Fruit fly (Drosophila melanogaster) S2 (cell line): ENCODE data around the gene Epp.

Experiments
- CG8478 ChIP-seq: fragments of >200 bp; optimal IDR thresholded peaks from 2 replicates; lab custom pipeline; 2018
- CTCF ChIP-seq, 2 experiments: fragments of >200 bp; optimal IDR thresholded peaks; 2 replicates each; lab custom pipeline; 2018

Gene Epp

DNA sequence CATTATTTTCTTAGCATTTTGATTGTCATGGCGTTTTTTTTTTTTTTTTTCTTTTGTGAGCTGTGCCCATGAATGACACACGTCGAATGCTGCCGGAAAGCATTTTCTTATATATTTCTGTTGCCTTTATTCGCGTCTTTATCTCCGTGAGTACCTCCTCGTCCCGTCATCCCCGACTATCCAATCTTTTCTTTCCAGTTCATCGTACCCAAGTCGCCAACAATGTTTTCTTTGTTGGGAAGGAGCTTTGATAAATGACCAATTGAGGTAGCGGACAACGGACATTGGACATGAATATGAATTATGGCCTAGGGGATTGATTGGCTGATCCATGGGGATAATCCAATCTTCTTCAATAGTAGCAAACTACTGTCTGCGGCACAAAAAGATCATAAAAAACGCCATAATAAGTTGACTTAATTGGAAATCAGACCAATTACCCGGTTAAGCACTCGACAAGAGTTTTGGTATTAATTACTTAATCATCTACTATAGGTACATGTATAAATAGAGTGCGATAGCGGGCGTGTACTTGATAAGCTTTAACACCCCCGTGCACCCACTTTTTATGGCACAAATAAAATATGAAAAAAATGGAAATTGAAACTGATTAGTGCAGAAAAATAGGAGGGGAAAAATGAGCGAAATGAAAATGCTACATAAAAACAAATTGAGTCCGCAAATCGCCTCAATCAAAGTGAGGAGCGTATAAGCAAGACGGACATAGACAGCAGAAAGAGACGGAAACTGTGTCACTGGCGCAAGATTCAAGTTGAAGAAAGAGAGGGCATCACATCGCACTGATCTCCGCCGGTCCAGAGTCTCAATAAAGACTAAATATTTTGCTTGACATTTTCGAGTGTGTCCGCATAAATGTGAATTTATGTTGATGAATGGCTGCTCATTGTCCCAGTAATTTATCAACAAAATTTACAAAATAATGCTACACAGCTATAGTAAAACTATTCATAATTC is 23.5 kb upstream of the Epp start:
- TF ChIP-seq CTCF (optimal IDR thresholded peaks at IDR 0.05; lab: Kevin White, UChicago) (no peak), CG8478 (lab: Kevin White, UChicago) (no peak)

DNA sequence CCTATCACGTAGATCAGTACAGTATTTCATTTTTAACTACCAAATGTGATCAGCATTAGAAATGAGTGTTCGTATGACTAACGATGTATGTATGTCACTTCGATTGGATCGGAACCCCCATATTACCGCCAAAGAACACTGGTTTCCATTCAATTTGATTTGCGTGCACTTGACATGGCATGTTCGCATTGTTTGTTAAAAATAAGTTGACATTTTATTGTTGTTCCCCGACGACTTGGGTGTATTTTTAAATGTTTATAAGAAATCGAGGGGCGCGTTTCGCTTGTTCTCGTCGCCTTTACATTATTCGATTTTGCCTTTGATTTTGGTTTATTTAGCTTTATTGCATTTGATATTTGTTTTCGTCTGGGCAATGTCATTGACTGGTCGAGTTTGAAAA is 22.7 kb upstream of the Epp start:
- TF ChIP-seq CG8478 (lab: Kevin White, UChicago) (no peak), CTCF (optimal IDR thresholded peaks at IDR 0.05; lab: Kevin White, UChicago) (no peak)

DNA sequence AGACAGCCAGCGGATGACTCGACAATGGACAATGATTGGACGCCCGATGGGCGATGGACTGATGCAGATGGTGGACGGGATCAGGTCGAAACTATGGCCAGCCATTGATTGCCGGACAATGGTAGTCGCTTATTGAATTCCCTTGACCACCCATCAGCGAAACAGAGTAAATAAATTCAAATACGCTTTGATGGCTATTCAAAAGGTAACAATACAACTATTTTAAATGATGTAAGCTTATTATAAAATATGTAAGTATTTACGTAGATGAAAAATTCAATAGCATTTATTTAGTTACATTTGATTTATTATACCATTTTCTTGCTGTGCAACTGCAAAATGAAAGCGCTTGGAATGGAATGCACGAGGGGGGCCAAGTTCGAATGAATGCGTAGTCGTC is 21.9 kb upstream of the Epp start:
- TF ChIP-seq CTCF (optimal IDR thresholded peaks at IDR 0.05; lab: Kevin White, UChicago) (no peak), CG8478 (lab: Kevin White, UChicago) (no peak)

DNA sequence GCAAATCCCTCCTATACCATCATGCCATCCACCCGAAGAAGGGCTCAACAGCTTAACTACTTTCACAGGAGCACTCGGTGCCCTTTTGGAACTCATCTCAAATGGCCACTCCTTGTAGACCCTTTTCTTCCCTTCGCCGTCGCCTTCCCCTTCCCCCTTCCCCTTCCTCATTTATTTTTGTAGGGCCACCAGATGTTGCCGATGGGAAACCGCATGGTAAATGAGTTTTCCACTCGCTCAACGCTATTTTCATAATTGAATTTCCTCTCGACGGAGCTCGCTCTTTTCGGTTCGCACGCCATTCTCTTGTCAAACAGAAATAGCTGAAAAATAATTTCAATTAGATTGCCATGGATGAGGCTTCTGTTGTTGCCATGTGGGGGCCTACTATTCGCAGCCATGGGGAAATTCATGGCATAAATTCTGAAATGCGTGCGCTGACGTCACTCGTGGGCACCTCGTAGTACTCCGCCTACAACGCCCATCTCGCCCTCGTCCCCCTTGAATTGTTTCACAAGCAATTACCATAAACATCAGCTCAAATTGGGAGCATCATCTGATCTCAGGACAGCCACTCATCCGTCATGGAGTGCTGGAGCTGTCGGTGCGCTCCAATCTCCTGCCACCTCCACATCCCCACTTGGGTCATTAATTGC is 19.4 kb upstream of the Epp start:
- TF ChIP-seq CG8478 (lab: Kevin White, UChicago) (no peak), CTCF (optimal IDR thresholded peaks at IDR 0.05; lab: Kevin White, UChicago) (no peak)

DNA sequence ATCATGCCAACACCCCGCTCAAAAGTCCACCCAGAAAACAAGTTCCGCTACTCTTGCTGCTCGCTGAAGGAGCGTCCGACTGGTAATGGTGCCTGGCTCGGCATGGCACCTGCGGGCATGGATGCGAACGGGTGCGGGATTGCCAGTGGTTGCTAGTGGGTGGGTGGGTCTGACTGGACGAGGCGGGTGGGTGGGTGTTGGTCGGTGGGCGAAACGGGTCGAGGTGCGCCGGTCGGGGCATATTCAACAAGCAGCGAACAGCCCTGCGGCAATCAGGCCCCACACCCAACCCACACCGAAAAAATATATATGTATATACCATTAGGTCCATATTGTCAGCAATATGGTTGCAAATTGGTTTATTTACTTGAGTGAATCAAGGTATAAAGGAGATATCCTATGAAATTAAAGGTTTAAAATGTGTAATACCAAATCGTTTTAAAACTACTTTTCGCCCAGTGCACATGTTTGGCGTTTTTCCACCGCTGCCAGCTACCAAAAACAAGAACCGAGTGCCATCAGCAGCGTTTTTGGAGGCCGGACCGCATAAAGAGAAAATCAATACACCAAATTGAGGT is 18.0 kb upstream of the Epp start:
- TF ChIP-seq CG8478 (lab: Kevin White, UChicago) (no peak), CTCF (optimal IDR thresholded peaks at IDR 0.05; lab: Kevin White, UChicago) (no peak)

DNA sequence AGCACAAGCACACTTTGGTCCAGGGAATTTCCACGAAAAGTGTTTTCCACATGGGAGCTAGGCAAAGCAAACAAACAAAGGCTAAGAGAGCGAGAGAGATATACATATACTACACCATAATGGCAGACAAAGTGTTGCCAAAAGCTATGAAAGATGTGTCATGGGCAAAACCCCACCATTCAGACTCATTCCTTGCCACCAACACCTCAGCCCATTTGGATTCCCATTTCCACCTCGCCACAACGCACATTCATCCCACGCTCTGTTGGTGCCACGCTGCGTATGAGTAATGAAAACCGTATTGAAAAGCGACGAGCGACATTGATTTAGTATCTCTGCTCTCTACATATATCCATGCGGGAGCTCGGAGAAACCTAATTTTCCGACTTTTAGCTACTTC is 16.2 kb upstream of the Epp start:
- TF ChIP-seq CG8478 (lab: Kevin White, UChicago): no peak
- no peak for TF ChIP-seq CTCF (optimal IDR thresholded peaks at IDR 0.05; lab: Kevin White, UChicago)

DNA sequence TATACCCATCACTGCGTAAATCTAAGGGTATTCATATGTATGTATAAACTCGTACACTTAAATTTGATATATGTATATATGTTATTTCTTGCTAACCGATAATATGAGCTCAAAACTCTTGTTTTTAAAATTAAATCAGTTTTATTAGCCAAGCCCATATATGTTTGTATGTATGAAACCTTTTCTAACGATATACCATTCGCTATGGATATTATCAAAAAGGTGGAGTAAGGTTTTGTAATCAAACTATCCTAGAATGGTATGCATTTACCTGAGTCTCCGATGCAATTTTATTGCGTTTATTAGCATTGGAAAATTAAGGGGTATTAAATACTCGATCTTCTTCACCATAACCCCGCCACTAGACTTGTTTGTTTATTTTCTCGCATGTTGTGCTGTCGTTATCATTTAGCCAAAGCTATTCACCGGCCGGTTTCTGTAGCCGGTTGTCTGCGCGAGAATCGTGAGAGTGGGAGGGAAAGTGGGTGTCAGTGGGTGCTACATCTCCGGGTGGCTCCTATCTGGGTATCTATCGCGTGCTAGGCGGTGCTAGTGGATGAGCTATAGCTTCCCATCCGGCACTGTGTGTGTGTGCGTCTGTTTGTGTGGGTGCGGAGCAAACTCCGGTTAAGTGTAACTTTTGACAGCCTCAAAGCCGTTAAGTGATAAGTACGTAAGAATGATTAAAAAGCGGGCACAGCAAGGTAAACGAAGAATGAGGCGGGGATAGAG is 15.2 kb upstream of the Epp start:
- no peak for TF ChIP-seq CG8478 (lab: Kevin White, UChicago)
- no peak for TF ChIP-seq CTCF (optimal IDR thresholded peaks at IDR 0.05; lab: Kevin White, UChicago)

DNA sequence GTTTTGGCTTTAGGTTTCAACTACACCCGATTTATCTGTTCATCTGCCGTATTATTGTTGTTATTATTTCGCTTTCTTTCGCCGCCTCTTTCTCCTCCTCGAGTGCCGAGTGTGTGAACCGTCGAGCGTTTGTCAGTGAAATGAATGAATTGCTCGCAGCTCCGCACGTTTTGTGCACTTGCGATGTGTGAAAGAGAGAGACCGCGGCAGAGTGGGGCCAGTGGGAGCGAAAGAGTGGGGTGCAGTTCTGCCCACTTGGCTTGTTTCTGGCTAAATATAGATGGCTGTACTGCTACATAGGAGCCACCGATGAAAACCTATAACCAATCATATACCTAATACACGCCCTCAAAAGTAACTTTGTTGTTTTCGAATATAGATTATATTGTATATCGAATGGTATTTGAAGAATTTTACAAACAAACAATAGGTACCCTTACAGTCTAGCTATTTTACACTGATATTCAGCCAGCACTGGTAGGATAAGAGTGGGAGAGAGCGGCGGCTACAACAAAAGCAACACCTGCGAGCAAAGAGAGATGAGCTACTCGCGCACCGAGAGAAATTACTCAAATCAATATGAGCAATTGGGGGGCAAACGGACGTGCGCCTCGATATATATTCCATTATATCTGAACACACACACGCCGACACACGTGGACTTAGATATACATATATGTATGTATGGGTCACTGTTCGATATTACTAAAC is 13.9 kb upstream of the Epp start:
- TF ChIP-seq CG8478 (lab: Kevin White, UChicago) (no peak), CTCF (optimal IDR thresholded peaks at IDR 0.05; lab: Kevin White, UChicago) (no peak)

DNA sequence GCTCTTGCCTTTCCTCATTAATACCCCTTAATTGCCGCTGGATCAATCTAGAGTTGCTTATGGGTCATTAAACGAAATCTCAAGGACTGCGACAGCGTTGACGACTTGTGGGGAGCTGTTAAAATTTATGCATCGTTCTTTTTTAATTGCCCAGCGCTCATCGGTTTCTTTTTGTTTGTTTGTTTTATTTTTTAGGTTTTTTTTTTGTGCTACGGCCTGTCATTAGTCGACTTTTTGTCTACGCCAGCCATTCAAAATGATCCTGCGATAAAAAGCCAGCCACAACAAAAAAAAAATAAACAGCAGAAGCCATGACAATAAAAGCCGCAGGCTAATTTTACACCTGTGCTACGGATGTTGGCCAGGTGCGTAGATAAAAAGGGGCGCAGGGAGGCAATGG is 11.2 kb upstream of the Epp start:
- TF ChIP-seq CTCF (optimal IDR thresholded peaks at IDR 0.05; lab: Kevin White, UChicago) (no peak), CG8478 (lab: Kevin White, UChicago) (no peak)

DNA sequence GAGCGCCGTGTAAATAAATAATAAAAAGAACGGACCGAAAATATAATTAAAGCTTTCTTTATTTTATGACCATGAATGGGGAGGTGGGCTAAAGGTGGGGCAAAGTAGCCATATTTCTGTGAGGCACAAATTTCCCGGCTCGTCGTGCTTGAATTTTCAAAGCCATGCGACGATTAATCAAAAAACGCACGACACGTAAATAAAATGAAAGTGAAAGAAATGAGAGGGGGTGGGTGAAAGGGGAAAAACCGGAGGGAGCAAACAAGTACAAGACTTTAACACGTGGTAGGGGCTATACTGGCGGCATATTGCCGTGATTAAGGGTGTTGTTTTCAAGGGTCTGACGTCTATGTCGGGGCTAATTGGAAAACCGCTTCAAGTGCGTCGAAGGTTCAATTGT is 8.4 kb upstream of the Epp start:
- TF ChIP-seq CG8478 (lab: Kevin White, UChicago) (no peak), CTCF (optimal IDR thresholded peaks at IDR 0.05; lab: Kevin White, UChicago) (no peak)

DNA sequence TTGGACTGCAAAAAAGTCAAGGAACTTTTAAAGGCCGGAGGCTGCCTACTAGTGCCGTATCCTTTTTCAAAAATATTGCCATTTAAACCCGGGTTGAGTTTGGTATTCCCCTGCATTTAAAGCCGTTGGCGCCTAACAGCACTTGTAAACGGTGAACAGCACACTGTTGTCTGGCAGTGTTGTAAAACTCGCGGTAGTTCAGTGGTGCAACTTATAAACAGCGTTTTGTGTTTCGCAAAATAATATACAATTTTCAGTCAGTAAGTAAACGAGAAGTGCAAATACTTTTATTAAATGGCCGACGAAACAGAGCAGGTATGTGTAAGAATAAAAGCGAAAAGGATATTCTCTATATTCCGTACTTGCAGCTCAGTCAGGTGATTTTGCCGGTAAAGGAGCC is 3.5 kb upstream of the Epp start, which contains the start of gene LSm3:
Gene LSm3, plus strand, starts transcription at position 39 of the 400 bp plus-strand sequence.
- TF ChIP-seq CG8478 (lab: Kevin White, UChicago): no peak
- peak in 1 of 2 experiments; percentile 16 for TF ChIP-seq CTCF (optimal IDR thresholded peaks at IDR 0.05; lab: Kevin White, UChicago)

DNA sequence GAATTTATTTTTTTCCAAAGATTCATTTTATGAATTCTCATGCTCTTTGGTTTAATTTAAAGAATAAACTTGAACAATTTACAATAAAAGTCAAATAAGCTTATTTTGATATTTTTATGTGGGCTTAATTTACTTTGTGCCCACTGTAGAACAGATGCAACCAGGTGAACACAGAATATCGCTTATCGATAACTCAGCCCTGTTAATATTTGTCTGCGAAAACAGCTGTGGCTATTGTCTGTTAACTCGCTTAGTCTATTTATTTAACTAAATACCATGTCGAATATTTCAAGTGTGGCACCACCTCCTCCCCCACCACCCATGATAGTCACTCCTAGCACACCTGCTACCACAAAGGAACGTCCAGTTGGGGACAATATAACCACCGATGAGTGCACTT is 2.7 kb upstream of the Epp start, which contains the start of gene CG33108:
Gene CG33108, plus strand, starts transcription at position 200 of the 400 bp plus-strand sequence.
- TF ChIP-seq CTCF (optimal IDR thresholded peaks at IDR 0.05; lab: Kevin White, UChicago): no peak
- no peak for TF ChIP-seq CG8478 (lab: Kevin White, UChicago)

DNA sequence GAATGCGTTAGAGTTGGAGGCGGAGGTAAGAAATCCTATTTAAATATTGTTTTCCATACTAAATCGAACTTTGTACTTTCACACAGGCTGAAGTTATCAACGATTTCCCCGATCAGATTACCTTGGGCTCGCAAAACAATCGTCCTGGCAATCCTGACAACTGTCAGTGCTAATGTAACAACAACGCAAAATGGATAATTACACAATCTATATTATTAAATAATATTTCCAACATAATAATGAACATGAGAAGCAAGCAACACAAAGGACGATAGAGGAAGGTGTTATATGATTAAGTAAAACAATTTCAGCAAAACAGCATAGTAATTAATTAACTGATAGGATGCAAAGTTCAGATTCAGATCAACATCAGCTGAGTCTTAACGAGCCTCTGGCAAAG is 1.9 kb upstream of the Epp start:
- TF ChIP-seq CTCF (optimal IDR thresholded peaks at IDR 0.05; lab: Kevin White, UChicago) (no peak), CG8478 (lab: Kevin White, UChicago) (no peak)

DNA sequence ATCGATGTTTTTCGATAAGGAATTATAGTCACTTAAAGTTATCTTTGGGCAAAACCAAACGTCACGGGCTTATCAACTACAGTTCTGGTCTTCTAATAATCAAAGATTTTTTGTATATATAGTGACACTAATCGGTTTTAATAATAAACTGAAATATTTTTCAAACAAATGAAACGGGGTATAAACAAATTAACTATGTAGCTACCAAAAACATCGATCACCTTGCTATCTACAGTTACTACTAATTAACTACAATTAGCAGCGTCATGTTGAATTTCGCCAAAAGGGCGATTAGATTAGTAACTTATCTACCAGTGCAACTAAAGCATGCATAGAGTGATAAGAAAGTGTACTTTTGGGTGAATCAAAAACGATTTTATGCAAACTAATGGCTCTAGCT is 1.4 kb downstream of the Epp start:
- TF ChIP-seq CG8478 (lab: Kevin White, UChicago) (no peak), CTCF (optimal IDR thresholded peaks at IDR 0.05; lab: Kevin White, UChicago) (no peak)
